Worm (Caenorhabditis elegans) whole organism, L4 larva: ENCODE data around the gene K12H6.5.

ENCODE experiments used
- ZK546.5 ChIP-seq, 2 experiments: sonication (generic microtip); optimal IDR thresholded peaks; 2 replicates each; lab custom pipeline; 2017; ENCODE audit warnings: missing biosample characterization in 2 of 2, missing genetic modification characterization in 2 of 2
- aly-2 ChIP-seq: sonication (generic microtip); optimal IDR thresholded peaks from 2 replicates; lab custom pipeline; 2018; ENCODE audit warnings: missing biosample characterization, missing genetic modification characterization
- daf-12 ChIP-seq: fragments of 150-350 bp; optimal IDR thresholded peaks from 2 replicates; lab custom pipeline; 2014; ENCODE audit warnings: missing biosample characterization, missing genetic modification reagents, missing genetic modification characterization
- duxl-1 ChIP-seq: sonication (generic microtip); optimal IDR thresholded peaks from 2 replicates; lab custom pipeline; 2016; ENCODE audit warnings: mild to moderate bottlenecking, missing genetic modification characterization, moderate library complexity, missing compliant biosample characterization; ENCODE audit not compliant: poor library complexity
- egl-27 ChIP-seq: sonication (generic microtip); optimal IDR thresholded peaks from 3 replicates; lab custom pipeline; 2017; ENCODE audit warnings: missing biosample characterization, missing genetic modification reagents, missing genetic modification characterization
- lin-29 ChIP-seq: fragments of 200-800 bp; sonication (Bioruptor generic); IDR thresholded peaks from 2 replicates; pipeline ENCODE4 v1.3.6; 2022; ENCODE audit warnings: missing genetic modification reagents, missing genetic modification characterization, missing compliant biosample characterization
- lsy-2 ChIP-seq, 2 experiments: fragments of 150-350 bp in 1 of 2; sonication (generic microtip) in 1 of 2; optimal IDR thresholded peaks; 2 replicates each; lab custom pipeline; 2014 to 2017; ENCODE audit warnings: missing biosample characterization in 2 of 2, missing genetic modification characterization in 2 of 2
- nhr-111 ChIP-seq: fragments of 200-800 bp; sonication (Bioruptor generic); optimal IDR thresholded peaks from 2 replicates; lab custom pipeline; 2018; ENCODE audit warnings: mild to moderate bottlenecking, missing genetic modification characterization, missing compliant biosample characterization
- nhr-42 ChIP-seq: fragments of 200-800 bp; sonication (Bioruptor generic); IDR thresholded peaks from 2 replicates; pipeline ENCODE4 v1.3.6; 2022; ENCODE audit warnings: missing genetic modification characterization, missing compliant biosample characterization

ce11 chrII:2852493-2852892, 26.5 kb upstream of the K12H6.5 start, which contains the start of gene ptc-3:
- TF ChIP-seq lsy-2 (tag; optimal IDR thresholded peaks at IDR 0.05; lab: Kevin White, UChicago): no peak
- TF ChIP-seq nhr-111 (GFP tag; lab: Kevin White, UChicago): no peak
- TF ChIP-seq egl-27 (tag; lab: Kevin White, UChicago): no peak
- no peak for TF ChIP-seq duxl-1 (tag; lab: Kevin White, UChicago)
- TF ChIP-seq lin-29 (GFP tag; lab: Robert Waterston, UW): no peak
- no peak for TF ChIP-seq daf-12 (tag; lab: Kevin White, UChicago)
- TF ChIP-seq aly-2 (tag; lab: Kevin White, UChicago): no peak
- no peak for TF ChIP-seq ZK546.5 (tag; optimal IDR thresholded peaks at IDR 0.05; lab: Kevin White, UChicago)
- TF ChIP-seq nhr-42 (GFP tag; lab: Robert Waterston, UW): no peak
